Worm (Caenorhabditis elegans) whole organism, L4 larva: ENCODE results near the gene ifta-2.

Experiments used
- lin-13 ChIP-seq: fragments of 150-350 bp; optimal IDR thresholded peaks from 2 replicates; lab custom pipeline; 2014; ENCODE audit warnings: missing biosample characterization, missing genetic modification reagents, missing genetic modification characterization
- nhr-237 ChIP-seq: sonication (generic microtip); optimal IDR thresholded peaks from 2 replicates; lab custom pipeline; 2017; ENCODE audit warnings: missing biosample characterization, missing genetic modification characterization
- zag-1 ChIP-seq: fragments of 150-350 bp; optimal IDR thresholded peaks from 2 replicates; lab custom pipeline; 2014; ENCODE audit warnings: missing biosample characterization, missing genetic modification characterization

DNA sequence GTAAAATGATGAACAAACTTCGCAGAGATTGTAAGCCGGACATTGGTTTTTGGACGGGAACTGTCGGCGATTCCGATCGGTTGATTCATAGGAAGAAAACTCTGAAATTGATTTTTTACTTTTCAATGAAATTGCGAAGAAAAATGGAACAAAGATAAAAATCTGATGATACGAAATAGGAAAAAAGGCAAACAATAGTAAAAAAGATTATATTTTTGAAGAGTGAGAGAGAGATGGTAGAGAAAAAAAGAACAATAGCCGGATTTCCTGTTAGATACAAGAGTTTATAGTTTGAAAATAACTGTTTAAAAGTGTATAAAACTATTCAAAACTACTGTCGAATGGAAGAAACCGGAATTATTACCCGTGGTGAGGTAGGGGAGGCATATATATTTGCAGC lies 17.7 kb downstream of the ifta-2 start, which contains the start of gene nra-1:
- TF ChIP-seq zag-1 (tag; lab: Kevin White, UChicago), result no peak
- no peak for TF ChIP-seq nhr-237 (tag; lab: Kevin White, UChicago)
- TF ChIP-seq lin-13 (GFP tag; lab: Kevin White, UChicago), result no peak
